Fruit fly (Drosophila melanogaster): ENCODE measurements around the gene bon.

bon gene

DNA sequence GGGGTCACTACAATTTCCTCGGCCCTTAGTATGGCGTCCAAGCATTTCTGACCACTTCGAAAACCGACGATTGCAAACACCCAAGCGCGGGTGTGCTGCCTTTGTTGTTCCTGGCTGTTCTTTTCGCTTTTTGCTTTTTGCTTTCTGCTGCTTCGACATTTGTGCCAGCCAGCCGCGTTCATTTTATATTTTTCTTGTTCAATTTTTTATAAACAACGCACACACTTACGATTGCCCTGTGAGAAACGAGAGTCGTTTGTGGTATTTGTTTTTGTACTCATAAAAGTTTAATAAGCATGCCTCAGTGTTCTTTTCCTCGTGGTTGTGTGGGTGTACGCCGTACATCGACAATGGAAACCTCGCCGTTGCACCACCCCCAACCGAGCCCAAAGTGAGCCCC lies 45.2 kb upstream of the bon start:
- peak; percentile 14 for TF ChIP-seq cic (GFP tag; optimal IDR thresholded peaks at IDR 0.05)
- no peak for TF ChIP-seq Clk (GFP tag; optimal IDR thresholded peaks at IDR 0.05)
- TF ChIP-seq CG11617 (GFP tag; optimal IDR thresholded peaks at IDR 0.05) = no peak
- TF ChIP-seq CG33017 (tag; optimal IDR thresholded peaks at IDR 0.05) = no peak
- no peak for TF ChIP-seq CG14711 (tag; optimal IDR thresholded peaks at IDR 0.05)
- no peak for TF ChIP-seq CG12768 (GFP tag; optimal IDR thresholded peaks at IDR 0.05)
- TF ChIP-seq ovo (GFP tag; optimal IDR thresholded peaks at IDR 0.05) = no peak
- TF ChIP-seq Crg-1 (GFP tag; optimal IDR thresholded peaks at IDR 0.05) = no peak
- peak; percentile 76 for TF ChIP-seq tj (GFP tag; optimal IDR thresholded peaks at IDR 0.05)

DNA sequence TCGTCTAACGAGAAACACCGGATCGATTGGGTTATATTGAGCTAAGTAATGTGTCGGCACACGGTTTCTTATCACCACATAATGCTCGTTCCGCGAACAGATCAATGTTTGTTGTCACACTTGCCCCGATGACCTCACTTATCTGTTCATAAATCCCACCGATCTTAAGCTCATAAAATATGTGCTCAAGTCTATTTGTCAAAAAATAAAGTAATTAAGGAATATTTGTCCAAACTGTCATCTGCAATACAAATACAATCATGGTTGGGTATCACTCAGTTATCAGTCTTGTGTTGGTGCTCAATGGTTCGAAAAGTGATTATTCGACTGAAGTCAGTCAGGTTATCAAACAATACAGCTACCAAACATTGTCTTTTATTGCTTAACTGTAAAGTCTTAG lies 44.7 kb upstream of the bon start:
- no peak for TF ChIP-seq pad (GFP tag; optimal IDR thresholded peaks at IDR 0.05)

DNA sequence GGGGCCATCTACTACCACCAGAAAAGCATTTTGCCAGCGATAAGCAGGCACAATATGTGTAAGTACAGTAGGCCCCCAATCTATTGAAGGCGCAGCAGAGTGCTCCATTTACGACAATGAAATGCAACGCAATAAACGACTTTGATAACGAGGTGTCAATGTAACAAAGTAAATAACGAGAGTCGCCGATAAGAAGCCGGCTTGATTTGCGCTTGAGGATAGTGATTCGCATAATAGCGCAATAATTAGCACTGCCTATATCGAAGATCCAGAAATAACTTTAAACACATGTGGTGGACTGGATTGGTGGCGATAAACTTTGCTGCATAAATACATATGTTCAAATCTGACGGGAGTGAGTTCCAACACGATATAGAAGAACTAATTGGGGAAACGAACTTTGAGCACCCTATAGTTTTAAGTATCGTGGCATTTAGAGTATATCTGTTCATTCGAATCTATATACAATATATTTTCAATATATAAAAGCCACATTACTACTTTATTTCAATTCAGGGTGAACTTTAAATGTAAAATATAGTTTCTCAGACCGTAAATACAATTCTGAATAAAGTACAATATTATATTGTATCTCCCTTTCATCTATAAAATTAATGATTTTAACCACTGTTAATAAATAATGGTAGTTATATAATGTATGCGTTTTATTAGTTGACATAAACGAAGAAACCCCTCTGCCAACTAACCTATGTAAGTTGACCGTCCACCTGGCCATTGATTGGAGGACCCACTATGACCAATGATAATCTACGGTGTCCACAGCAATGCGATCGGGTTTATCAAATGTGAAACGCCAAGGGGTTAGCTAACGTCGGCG lies 43.7 kb upstream of the bon start:
- TF ChIP-seq cic (GFP tag; optimal IDR thresholded peaks at IDR 0.05) = peak; percentile 92
- TF ChIP-seq ovo (GFP tag; optimal IDR thresholded peaks at IDR 0.05) = peak; percentile 29
- TF ChIP-seq kay (GFP tag; ENCODE audit: borderline replicate concordance) = peak; percentile 64
- peak; percentile 63 for TF ChIP-seq Clk (GFP tag; optimal IDR thresholded peaks at IDR 0.05)
- peak; percentile 71 for TF ChIP-seq Mnt (GFP tag; optimal IDR thresholded peaks at IDR 0.05)
- TF ChIP-seq CG14711 (tag; optimal IDR thresholded peaks at IDR 0.05) = no peak
- no peak for TF ChIP-seq Crg-1 (GFP tag; optimal IDR thresholded peaks at IDR 0.05)
- TF ChIP-seq CG7101 (tag; optimal IDR thresholded peaks at IDR 0.05) = peak; percentile 24
- peak; percentile 63 for TF ChIP-seq CG12768 (GFP tag; optimal IDR thresholded peaks at IDR 0.05)
- TF ChIP-seq CG1620 (GFP tag; optimal IDR thresholded peaks at IDR 0.05) = no peak
- no peak for TF ChIP-seq bab1 (GFP tag; optimal IDR thresholded peaks at IDR 0.05)
- no peak for TF ChIP-seq CG5204 (GFP tag; optimal IDR thresholded peaks at IDR 0.05)
- no peak for TF ChIP-seq Hr96 (GFP tag; optimal IDR thresholded peaks at IDR 0.05)
- TF ChIP-seq CG7045 (GFP tag; optimal IDR thresholded peaks at IDR 0.05) = peak; percentile 60
- TF ChIP-seq cnc (optimal IDR thresholded peaks at IDR 0.05) = no peak
- TF ChIP-seq CG11617 (GFP tag; optimal IDR thresholded peaks at IDR 0.05) = no peak
- no peak for TF ChIP-seq tj (GFP tag; optimal IDR thresholded peaks at IDR 0.05)
- TF ChIP-seq pad (GFP tag; optimal IDR thresholded peaks at IDR 0.05) = peak; percentile 7
- peak; percentile 60 for TF ChIP-seq CG33017 (tag; optimal IDR thresholded peaks at IDR 0.05)
- TF ChIP-seq toe (GFP tag; optimal IDR thresholded peaks at IDR 0.05) = peak; percentile 36

DNA sequence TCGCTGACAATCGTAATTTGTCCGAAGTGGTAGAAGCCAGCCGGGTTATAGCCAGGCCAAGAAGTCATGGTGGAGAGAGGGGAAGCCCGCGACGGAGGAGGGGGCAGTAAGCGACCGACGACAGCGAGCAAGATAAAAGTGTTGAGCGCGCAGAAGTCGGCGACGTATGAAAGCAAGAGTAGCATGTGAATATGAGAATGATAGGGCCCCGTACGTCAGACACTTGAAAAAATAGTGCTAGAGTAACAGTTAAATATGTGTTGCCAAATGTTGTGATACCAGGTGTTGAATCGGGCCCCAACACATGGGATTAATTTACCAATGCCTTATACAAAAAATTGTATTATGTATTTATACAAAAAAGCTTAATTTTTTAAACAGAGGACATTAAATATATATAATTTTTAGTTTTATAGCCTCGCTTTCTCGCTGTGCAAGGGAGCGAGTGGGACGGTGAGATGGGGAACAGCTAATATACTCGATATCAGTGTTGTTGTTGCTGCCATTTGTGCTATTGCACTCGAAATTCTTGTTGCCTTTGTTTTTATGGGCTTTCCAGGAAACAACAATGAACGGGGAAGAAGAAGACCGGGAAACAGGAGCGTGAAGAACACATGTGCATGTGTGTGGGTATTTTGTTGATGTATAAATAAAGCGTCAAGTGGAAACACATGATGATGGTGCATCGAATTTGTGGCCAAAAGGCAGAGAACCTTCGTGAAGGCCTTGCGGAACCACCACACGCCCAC lies 42.9 kb upstream of the bon start:
- TF ChIP-seq Mnt (GFP tag; optimal IDR thresholded peaks at IDR 0.05) (peak; percentile 77), CG11617 (GFP tag; optimal IDR thresholded peaks at IDR 0.05) (peak; percentile 90), cnc (optimal IDR thresholded peaks at IDR 0.05) (no peak), CG33017 (tag; optimal IDR thresholded peaks at IDR 0.05) (peak; percentile 91), CG7045 (GFP tag; optimal IDR thresholded peaks at IDR 0.05) (peak; percentile 87), ovo (GFP tag; optimal IDR thresholded peaks at IDR 0.05) (peak; percentile 20), pad (GFP tag; optimal IDR thresholded peaks at IDR 0.05) (peak; percentile 80), Hr96 (GFP tag; optimal IDR thresholded peaks at IDR 0.05) (peak; percentile 44), CG12768 (GFP tag; optimal IDR thresholded peaks at IDR 0.05) (peak; percentile 85), cic (GFP tag; optimal IDR thresholded peaks at IDR 0.05) (peak; percentile 75), CG5204 (GFP tag; optimal IDR thresholded peaks at IDR 0.05) (peak; percentile 77), CG1620 (GFP tag; optimal IDR thresholded peaks at IDR 0.05) (peak; percentile 79), toe (GFP tag; optimal IDR thresholded peaks at IDR 0.05) (peak; percentile 63), CG14711 (tag; optimal IDR thresholded peaks at IDR 0.05) (peak; percentile 86), bab1 (GFP tag; optimal IDR thresholded peaks at IDR 0.05) (peak; percentile 85), Crg-1 (GFP tag; optimal IDR thresholded peaks at IDR 0.05) (no peak), CG7101 (tag; optimal IDR thresholded peaks at IDR 0.05) (peak; percentile 86), Clk (GFP tag; optimal IDR thresholded peaks at IDR 0.05) (peak; percentile 78), tj (GFP tag; optimal IDR thresholded peaks at IDR 0.05) (peak; percentile 97), kay (GFP tag; ENCODE audit: borderline replicate concordance) (peak; percentile 65)

DNA sequence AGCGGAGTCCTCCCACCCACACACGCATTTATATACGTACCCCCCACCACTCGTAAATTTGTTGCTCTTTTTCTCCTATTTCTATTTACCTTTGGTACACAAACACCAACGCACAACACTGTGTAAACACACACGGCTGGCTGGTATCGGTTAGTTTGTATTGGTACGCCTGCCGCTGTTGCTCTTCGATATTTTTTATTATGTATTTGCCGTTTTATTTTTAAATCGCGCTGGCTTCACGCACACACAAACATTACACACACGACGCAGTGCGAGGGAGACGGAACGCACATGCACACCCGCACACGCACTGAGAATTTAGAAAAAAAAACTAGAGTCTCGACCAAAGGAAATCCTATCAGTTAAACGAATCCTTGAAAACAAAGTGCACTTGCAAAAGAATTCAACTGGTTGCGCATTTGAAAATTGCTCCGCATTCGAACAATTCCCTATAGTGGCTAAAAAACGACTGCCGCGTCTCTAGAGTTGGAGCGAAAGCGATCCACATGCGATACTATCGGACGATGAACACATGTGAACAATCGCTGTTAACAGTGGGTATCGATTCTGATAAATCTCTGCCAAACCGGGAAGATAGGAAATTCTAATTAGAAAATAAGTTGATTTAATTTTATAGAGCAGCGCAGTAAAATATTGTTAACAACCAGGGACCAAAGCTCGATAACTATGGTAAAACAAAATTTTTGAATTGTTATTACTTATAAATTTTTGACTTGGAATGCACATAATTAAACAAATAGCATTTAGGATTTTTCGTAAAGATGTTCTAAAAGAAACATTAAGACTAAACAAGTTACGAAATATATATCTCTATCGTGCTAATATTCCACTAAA lies 42.1 kb upstream of the bon start:
- TF ChIP-seq Clk (GFP tag; optimal IDR thresholded peaks at IDR 0.05) (peak; percentile 23), Mnt (GFP tag; optimal IDR thresholded peaks at IDR 0.05) (peak; percentile 84), tj (GFP tag; optimal IDR thresholded peaks at IDR 0.05) (no peak), ovo (GFP tag; optimal IDR thresholded peaks at IDR 0.05) (peak; percentile 72), CG11617 (GFP tag; optimal IDR thresholded peaks at IDR 0.05) (no peak), Crg-1 (GFP tag; optimal IDR thresholded peaks at IDR 0.05) (peak; percentile 87), cnc (optimal IDR thresholded peaks at IDR 0.05) (no peak), CG14711 (tag; optimal IDR thresholded peaks at IDR 0.05) (peak; percentile 17), bab1 (GFP tag; optimal IDR thresholded peaks at IDR 0.05) (peak; percentile 36), kay (GFP tag; ENCODE audit: borderline replicate concordance) (peak; percentile 73), CG7045 (GFP tag; optimal IDR thresholded peaks at IDR 0.05) (peak; percentile 52), CG7101 (tag; optimal IDR thresholded peaks at IDR 0.05) (peak; percentile 75), CG5204 (GFP tag; optimal IDR thresholded peaks at IDR 0.05) (no peak), cic (GFP tag; optimal IDR thresholded peaks at IDR 0.05) (peak; percentile 73), CG33017 (tag; optimal IDR thresholded peaks at IDR 0.05) (peak; percentile 36), toe (GFP tag; optimal IDR thresholded peaks at IDR 0.05) (no peak), CG12768 (GFP tag; optimal IDR thresholded peaks at IDR 0.05) (peak; percentile 90), CG1620 (GFP tag; optimal IDR thresholded peaks at IDR 0.05) (no peak), Hr96 (GFP tag; optimal IDR thresholded peaks at IDR 0.05) (peak; percentile 64), pad (GFP tag; optimal IDR thresholded peaks at IDR 0.05) (peak; percentile 12)

Measured in whole organism, adult.